Fruit fly (Drosophila melanogaster) whole organism, embryonic: ENCODE measurements around the gene mRpS33.
A peak's percentile ranks its signal among the peaks of the same experiment; 100 is the strongest.

ENCODE experiments used
- Ada2b ChIP-seq: fragments of 200-800 bp; sonication (Bioruptor generic); IDR thresholded peaks from 2 replicates; pipeline ENCODE4 v1.3.6; 2022; ENCODE audit warnings: missing biosample characterization, missing genetic modification characterization
- Atf3 ChIP-seq: fragments of 200-800 bp; sonication (Bioruptor generic); optimal IDR thresholded peaks from 3 replicates; lab custom pipeline; 2016; ENCODE audit warnings: missing biosample characterization, missing genetic modification characterization
- Bdp1 ChIP-seq: fragments of 200-800 bp; sonication (Bioruptor generic); optimal IDR thresholded peaks from 3 replicates; lab custom pipeline; 2016; ENCODE audit warnings: missing biosample characterization, missing genetic modification characterization
- CG10209 ChIP-seq: fragments of 200-800 bp; sonication (Bioruptor generic); optimal IDR thresholded peaks from 3 replicates; lab custom pipeline; 2017; ENCODE audit warnings: missing biosample characterization, mild to moderate bottlenecking, missing genetic modification characterization, missing genetic modification reagents
- CG11085 ChIP-seq: fragments of 200-800 bp; sonication (Bioruptor generic); IDR thresholded peaks from 2 replicates; pipeline ENCODE4 v1.3.6; 2022; ENCODE audit warnings: missing biosample characterization, missing genetic modification characterization
- CG11456 ChIP-seq: fragments of 200-800 bp; sonication (Bioruptor generic); IDR thresholded peaks from 3 replicates; pipeline ENCODE4 v1.3.6; 2022; ENCODE audit warnings: missing biosample characterization, missing genetic modification characterization
- CG11504 ChIP-seq: fragments of 200-800 bp; sonication (Bioruptor generic); optimal IDR thresholded peaks from 3 replicates; lab custom pipeline; 2019; ENCODE audit warnings: missing biosample characterization, mild to moderate bottlenecking, missing genetic modification characterization, moderate library complexity
- CG11560 ChIP-seq: fragments of 200-800 bp; sonication (Bioruptor generic); IDR thresholded peaks from 3 replicates; pipeline ENCODE4 v1.3.6; 2022; ENCODE audit warnings: missing biosample characterization, missing genetic modification characterization
- CG11723 ChIP-seq: fragments of 200-800 bp; sonication (Bioruptor generic); optimal IDR thresholded peaks from 2 replicates; lab custom pipeline; 2017; ENCODE audit warnings: missing biosample characterization, mild to moderate bottlenecking, missing genetic modification characterization
- CG12236 ChIP-seq: fragments of 200-800 bp; sonication (Bioruptor generic); optimal IDR thresholded peaks from 2 replicates; lab custom pipeline; 2016; ENCODE audit warnings: missing biosample characterization, missing genetic modification characterization
- CG12391 ChIP-seq: fragments of 200-800 bp; sonication (Bioruptor generic); optimal IDR thresholded peaks from 3 replicates; lab custom pipeline; 2018; ENCODE audit warnings: missing biosample characterization, mild to moderate bottlenecking, missing genetic modification characterization, moderate library complexity
- CG15011 ChIP-seq: fragments of 200-800 bp; sonication (Bioruptor generic); optimal IDR thresholded peaks from 3 replicates; lab custom pipeline; 2018; ENCODE audit warnings: missing biosample characterization, mild to moderate bottlenecking, missing genetic modification characterization
- CG15479 ChIP-seq: fragments of 200-800 bp; sonication (Bioruptor generic); optimal IDR thresholded peaks from 3 replicates; lab custom pipeline; 2019; ENCODE audit warnings: missing biosample characterization, mild to moderate bottlenecking, missing genetic modification characterization, moderate library complexity
- CG15696 ChIP-seq: fragments of 200-800 bp; sonication (Bioruptor generic); optimal IDR thresholded peaks from 2 replicates; lab custom pipeline; 2019; ENCODE audit warnings: missing biosample characterization, mild to moderate bottlenecking, missing genetic modification characterization, moderate library complexity
- CG17568 ChIP-seq: fragments of 200-800 bp; sonication (Bioruptor generic); optimal IDR thresholded peaks from 2 replicates; lab custom pipeline; 2018; ENCODE audit warnings: missing biosample characterization, mild to moderate bottlenecking, missing genetic modification characterization, moderate library complexity
- CG18262 ChIP-seq: fragments of 200-800 bp; optimal IDR thresholded peaks from 3 replicates; lab custom pipeline; 2019; ENCODE audit warnings: missing biosample characterization, mild to moderate bottlenecking, missing genetic modification characterization, moderate library complexity
- CG18476 ChIP-seq: fragments of 200-800 bp; sonication (Bioruptor generic); optimal IDR thresholded peaks from 2 replicates; lab custom pipeline; 2016; ENCODE audit warnings: missing biosample characterization, mild to moderate bottlenecking, missing genetic modification characterization
- CG2202 ChIP-seq: fragments of 200-800 bp; sonication (Bioruptor generic); optimal IDR thresholded peaks from 2 replicates; lab custom pipeline; 2018; ENCODE audit warnings: missing biosample characterization, mild to moderate bottlenecking, missing genetic modification characterization
- CG2678 ChIP-seq: fragments of 200-800 bp; sonication (Bioruptor generic); optimal IDR thresholded peaks from 3 replicates; lab custom pipeline; 2019; ENCODE audit warnings: missing biosample characterization, mild to moderate bottlenecking, missing genetic modification characterization, moderate library complexity
- CG33213 ChIP-seq: fragments of 200-800 bp; sonication (Bioruptor generic); optimal IDR thresholded peaks from 3 replicates; lab custom pipeline; 2016; ENCODE audit warnings: missing biosample characterization, missing genetic modification characterization
- CG3838 ChIP-seq: fragments of 200-800 bp; sonication (Bioruptor generic); optimal IDR thresholded peaks from 3 replicates; lab custom pipeline; 2016; ENCODE audit warnings: missing biosample characterization, missing genetic modification characterization
- CG4328 ChIP-seq: fragments of 200-800 bp; sonication (Bioruptor generic); optimal IDR thresholded peaks from 3 replicates; lab custom pipeline; 2017; ENCODE audit warnings: missing biosample characterization, missing genetic modification reagents, missing genetic modification characterization
- CG4820 ChIP-seq: fragments of 200-800 bp; sonication (Bioruptor generic); optimal IDR thresholded peaks from 3 replicates; lab custom pipeline; 2016; ENCODE audit warnings: missing biosample characterization, missing genetic modification characterization
- CG6254 ChIP-seq: fragments of 200-800 bp; sonication (Bioruptor generic); optimal IDR thresholded peaks from 3 replicates; lab custom pipeline; 2017; ENCODE audit warnings: mild to moderate bottlenecking, missing biosample characterization, missing genetic modification reagents, missing genetic modification characterization
- CG6272 ChIP-seq: fragments of 200-800 bp; sonication (Bioruptor generic); IDR thresholded peaks from 2 replicates; pipeline ENCODE4 v1.3.6; 2022; ENCODE audit warnings: missing biosample characterization, missing genetic modification characterization
- CG8089 ChIP-seq: fragments of 200-800 bp; sonication (Bioruptor generic); optimal IDR thresholded peaks from 3 replicates; lab custom pipeline; 2016; ENCODE audit warnings: missing biosample characterization, missing genetic modification characterization
- CHES-1-like ChIP-seq: fragments of 200-800 bp; sonication (Bioruptor generic); optimal IDR thresholded peaks from 2 replicates; lab custom pipeline; 2016; ENCODE audit warnings: missing biosample characterization, missing genetic modification characterization
- CoRest ChIP-seq: fragments of 200-800 bp; sonication (Bioruptor generic); optimal IDR thresholded peaks from 3 replicates; lab custom pipeline; 2018; ENCODE audit warnings: missing biosample characterization, mild to moderate bottlenecking, missing genetic modification characterization, moderate library complexity
- CrebB ChIP-seq: fragments of 200-800 bp; sonication (Bioruptor generic); optimal IDR thresholded peaks from 3 replicates; lab custom pipeline; 2018; ENCODE audit warnings: missing biosample characterization, mild to moderate bottlenecking, missing genetic modification characterization
- Doc3 ChIP-seq: fragments of 200-800 bp; sonication (Bioruptor generic); IDR thresholded peaks from 3 replicates; pipeline ENCODE4 v1.3.6; 2022; ENCODE audit warnings: missing biosample characterization, missing genetic modification characterization; ENCODE audit not compliant: partially characterized antibody
- Dp ChIP-seq: fragments of 200-800 bp; sonication (Bioruptor generic); optimal IDR thresholded peaks from 2 replicates; lab custom pipeline; 2018; ENCODE audit warnings: missing biosample characterization, mild to moderate bottlenecking, missing genetic modification characterization, moderate library complexity
- Dref ChIP-seq: fragments of 200-800 bp; sonication (Bioruptor generic); IDR thresholded peaks from 2 replicates; pipeline ENCODE4 v1.3.6; 2022; ENCODE audit warnings: missing biosample characterization, missing genetic modification characterization
- HLH3B ChIP-seq: fragments of 200-800 bp; sonication (Bioruptor generic); IDR thresholded peaks from 2 replicates; pipeline ENCODE4 v1.3.6; 2022; ENCODE audit warnings: missing biosample characterization, missing genetic modification characterization
- HLH54F ChIP-seq: fragments of 200-800 bp; sonication (Bioruptor generic); optimal IDR thresholded peaks from 3 replicates; lab custom pipeline; 2016; ENCODE audit warnings: missing biosample characterization, missing genetic modification characterization
- Mes4 ChIP-seq: fragments of 200-800 bp; sonication (Bioruptor generic); optimal IDR thresholded peaks from 2 replicates; lab custom pipeline; 2016; ENCODE audit warnings: missing biosample characterization, missing genetic modification characterization
- Ssrp ChIP-seq: fragments of 200-800 bp; sonication (Bioruptor generic); optimal IDR thresholded peaks from 2 replicates; lab custom pipeline; 2018; ENCODE audit warnings: missing biosample characterization, mild to moderate bottlenecking, missing genetic modification characterization, moderate library complexity
- amos ChIP-seq: fragments of 200-800 bp; sonication (Bioruptor generic); IDR thresholded peaks from 2 replicates; pipeline ENCODE4 v1.3.6; 2022; ENCODE audit warnings: missing biosample characterization, missing genetic modification characterization; ENCODE audit not compliant: partially characterized antibody
- chif ChIP-seq, 2 experiments: fragments of 200-800 bp; sonication (Bioruptor generic); optimal IDR thresholded peaks; 3 replicates each; lab custom pipeline; 2016; ENCODE audit warnings: missing biosample characterization in 2 of 2, missing genetic modification characterization in 2 of 2
- dati ChIP-seq: fragments of 200-800 bp; sonication (Bioruptor generic); IDR thresholded peaks from 2 replicates; pipeline ENCODE4 v1.3.6; 2022; ENCODE audit warnings: missing biosample characterization, missing genetic modification characterization
- emc ChIP-seq: fragments of 200-800 bp; sonication (Bioruptor generic); optimal IDR thresholded peaks from 2 replicates; lab custom pipeline; 2016; ENCODE audit warnings: missing biosample characterization, missing genetic modification characterization
- ftz-f1 ChIP-seq: fragments of 200-800 bp; sonication (Bioruptor generic); optimal IDR thresholded peaks from 2 replicates; lab custom pipeline; 2016; ENCODE audit warnings: missing biosample characterization, missing genetic modification characterization
- fu2 ChIP-seq: fragments of 200-800 bp; sonication (Bioruptor generic); optimal IDR thresholded peaks from 2 replicates; lab custom pipeline; 2016; ENCODE audit warnings: missing biosample characterization, missing genetic modification characterization
- kah ChIP-seq: fragments of 200-800 bp; sonication (Bioruptor generic); optimal IDR thresholded peaks from 2 replicates; lab custom pipeline; 2018; ENCODE audit warnings: missing biosample characterization, mild to moderate bottlenecking, missing genetic modification characterization
- lilli ChIP-seq: fragments of 200-800 bp; sonication (Bioruptor generic); optimal IDR thresholded peaks from 3 replicates; lab custom pipeline; 2016; ENCODE audit warnings: missing biosample characterization, missing genetic modification characterization
- mirr ChIP-seq: fragments of 200-800 bp; sonication (Bioruptor generic); optimal IDR thresholded peaks from 3 replicates; lab custom pipeline; 2018; ENCODE audit warnings: missing biosample characterization, mild to moderate bottlenecking, missing genetic modification characterization
- pb ChIP-seq: fragments of 200-800 bp; sonication (Bioruptor generic); optimal IDR thresholded peaks from 3 replicates; lab custom pipeline; 2016; ENCODE audit warnings: missing biosample characterization, missing genetic modification characterization
- pnt ChIP-seq: fragments of 200-800 bp; sonication (Bioruptor generic); optimal IDR thresholded peaks from 3 replicates; lab custom pipeline; 2016; ENCODE audit warnings: missing biosample characterization, missing genetic modification characterization
- schlank ChIP-seq: fragments of 200-800 bp; sonication (Bioruptor generic); optimal IDR thresholded peaks from 2 replicates; lab custom pipeline; 2018; ENCODE audit warnings: missing biosample characterization, mild to moderate bottlenecking, missing genetic modification characterization
- sob ChIP-seq: fragments of 200-800 bp; sonication (Bioruptor generic); IDR thresholded peaks from 2 replicates; pipeline ENCODE4 v1.3.6; 2022; ENCODE audit warnings: missing biosample characterization, missing genetic modification characterization
- toy ChIP-seq: fragments of 200-800 bp; sonication (Bioruptor generic); IDR thresholded peaks from 2 replicates; pipeline ENCODE4 v1.3.6; 2022; ENCODE audit warnings: missing biosample characterization, missing genetic modification characterization
- unc-4 ChIP-seq: fragments of 200-800 bp; sonication (Bioruptor generic); IDR thresholded peaks from 2 replicates; pipeline ENCODE4 v1.3.6; 2022; ENCODE audit warnings: missing biosample characterization, missing genetic modification characterization; ENCODE audit not compliant: partially characterized antibody

The mRpS33 gene

DNA sequence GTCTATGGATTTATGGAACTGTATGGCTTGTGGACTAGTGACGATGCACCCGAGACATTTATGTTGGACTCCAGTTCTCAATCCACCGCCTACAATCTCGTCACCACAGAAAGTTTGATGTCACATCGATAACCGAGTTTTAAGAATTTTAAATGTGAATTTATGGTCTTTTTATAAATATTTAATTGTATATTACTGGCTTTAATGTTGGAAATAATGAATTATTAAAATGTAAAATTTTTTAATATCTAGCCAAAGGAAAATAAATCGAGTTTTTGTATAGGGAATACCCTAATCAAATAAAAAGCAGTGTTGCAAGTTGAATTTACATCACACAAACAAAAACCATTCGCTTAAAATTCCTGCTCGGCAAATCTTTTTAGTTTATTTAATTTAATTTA is 3.7 kb downstream of the mRpS33 start, which contains the start of gene Fntb (continued):
- peak; percentile 51 for TF ChIP-seq HLH54F
- peak; percentile 82 for TF ChIP-seq CoRest
- peak; percentile 63 for TF ChIP-seq sob (GFP tag; lab: Robert Waterston, UW)
- TF ChIP-seq CG11456 = 0 out of 3 replicates have a peak, but pooled peaks have one; percentile 5
- TF ChIP-seq Doc3 = 0 out of 3 replicates have a peak, but pooled peaks have one; percentile 24
- no peak for TF ChIP-seq kah (GFP tag; lab: Kevin White, UChicago)
- TF ChIP-seq Atf3 (GFP tag; lab: Kevin White, UChicago) = no peak
- no peak for TF ChIP-seq CHES-1-like (GFP tag; lab: Kevin White, UChicago)
- peak; percentile 64 for TF ChIP-seq CG4820
- TF ChIP-seq ftz-f1 (GFP tag; lab: Kevin White, UChicago) = no peak
- TF ChIP-seq CrebB = peak; percentile 62
- TF ChIP-seq CG15011 (GFP tag; lab: Kevin White, UChicago) = no peak
- TF ChIP-seq emc = no peak
- TF ChIP-seq CG10209 (GFP tag; lab: Kevin White, UChicago) = peak; percentile 73
- TF ChIP-seq Mes4 (GFP tag; lab: Kevin White, UChicago) = no peak
- peak; percentile 77 for TF ChIP-seq CG18262
- TF ChIP-seq CG33213 (GFP tag; lab: Kevin White, UChicago) = no peak
- TF ChIP-seq HLH3B (GFP tag; lab: Robert Waterston, UW) = 0 out of 2 replicates have a peak, but pooled peaks have one; percentile 44
- TF ChIP-seq Dref (GFP tag; lab: Robert Waterston, UW) = no peak
- no peak for TF ChIP-seq pb (GFP tag; lab: Kevin White, UChicago)
- TF ChIP-seq Dp (GFP tag; lab: Kevin White, UChicago) = no peak
- no peak for TF ChIP-seq CG6254 (GFP tag; lab: Kevin White, UChicago)
- no peak for TF ChIP-seq CG11723 (GFP tag; lab: Kevin White, UChicago)
- TF ChIP-seq Ssrp = peak; percentile 75
- TF ChIP-seq pnt (GFP tag; lab: Kevin White, UChicago) = no peak
- TF ChIP-seq CG12236 (GFP tag; lab: Kevin White, UChicago) = no peak
- TF ChIP-seq dati (GFP tag; lab: Robert Waterston, UW) = no peak
- no peak for TF ChIP-seq CG11504
- peak in 1 of 2 experiments; percentile 36 for TF ChIP-seq chif (GFP tag; optimal IDR thresholded peaks at IDR 0.05; lab: Kevin White, UChicago)
- TF ChIP-seq CG2678 (tag; lab: Kevin White, UChicago) = no peak
- TF ChIP-seq CG18476 = peak; percentile 65
- TF ChIP-seq amos = no peak
- peak; percentile 33 for TF ChIP-seq schlank (tag; lab: Kevin White, UChicago)
- TF ChIP-seq CG8089 (GFP tag; lab: Kevin White, UChicago) = no peak
- TF ChIP-seq CG2202 (tag; lab: Kevin White, UChicago) = peak; percentile 26
- TF ChIP-seq CG11085 (GFP tag; lab: Robert Waterston, UW) = 0 out of 2 replicates have a peak, but pooled peaks have one; percentile 15
- TF ChIP-seq mirr (GFP tag; lab: Kevin White, UChicago) = no peak
- 0 out of 2 replicates have a peak, but pooled peaks have one; percentile 20 for TF ChIP-seq Ada2b
- peak; percentile 52; the same call in 1 of the 2 replicates for TF ChIP-seq CG6272 (GFP tag; lab: Robert Waterston, UW)
- TF ChIP-seq CG3838 (GFP tag; lab: Kevin White, UChicago) = peak; percentile 16
- no peak for TF ChIP-seq toy (GFP tag; lab: Robert Waterston, UW)
- TF ChIP-seq CG12391 (tag; lab: Kevin White, UChicago) = peak; percentile 88
- TF ChIP-seq fu2 (GFP tag; lab: Kevin White, UChicago) = no peak
- no peak for TF ChIP-seq Bdp1 (GFP tag; lab: Kevin White, UChicago)
- peak; percentile 53 for TF ChIP-seq CG4328 (GFP tag; lab: Kevin White, UChicago)
- no peak for TF ChIP-seq CG15479 (GFP tag; lab: Kevin White, UChicago)
- no peak for TF ChIP-seq unc-4 (GFP tag; lab: Robert Waterston, UW)
- TF ChIP-seq CG15696 (tag; lab: Kevin White, UChicago) = peak; percentile 54
- TF ChIP-seq CG11560 (tag; lab: Robert Waterston, UW) = no peak
- TF ChIP-seq CG17568 = no peak
- peak; percentile 74 for TF ChIP-seq lilli (GFP tag; lab: Kevin White, UChicago)
